Fruit fly (Drosophila melanogaster): ENCODE measurements around the gene CG32814.

CG32814 gene

DNA sequence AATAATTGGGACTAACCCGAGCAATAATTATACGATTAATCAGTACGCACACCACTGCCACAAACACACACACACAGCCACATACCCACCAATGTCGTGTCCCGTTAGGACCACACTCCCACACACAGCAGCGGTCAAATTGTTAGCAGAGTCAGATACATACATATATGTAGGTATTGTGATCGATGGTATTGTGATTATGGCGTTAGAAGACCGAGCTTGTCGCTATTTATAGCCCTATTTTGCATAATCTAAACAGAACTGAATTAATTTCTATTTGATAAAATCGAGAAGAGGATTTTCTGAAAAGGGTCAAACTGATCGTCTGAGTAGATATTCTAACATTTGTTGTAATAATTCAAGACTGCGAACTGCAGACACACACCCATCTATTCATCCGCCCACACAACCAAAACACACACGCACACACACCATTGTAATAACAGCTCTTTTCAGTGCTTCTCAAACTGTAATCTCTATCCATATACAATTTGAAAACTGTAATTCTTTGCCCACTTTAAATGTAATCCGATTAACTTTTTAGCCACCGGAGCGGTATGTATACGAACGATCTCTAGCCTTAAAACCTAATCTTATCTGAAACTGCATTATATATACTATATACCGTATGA lies 15.0 kb upstream of the CG32814 start:
- TF ChIP-seq ey (GFP tag; optimal IDR thresholded peaks at IDR 0.05): peak; percentile 31
- no peak for TF ChIP-seq Mio (GFP tag; optimal IDR thresholded peaks at IDR 0.05)
- TF ChIP-seq Jra (GFP tag; optimal IDR thresholded peaks at IDR 0.05): peak; percentile 17
- TF ChIP-seq dl (GFP tag; optimal IDR thresholded peaks at IDR 0.05; ENCODE audit: insufficient read depth in 1 of 2, partially characterized antibody in 2 of 2): no peak
- TF ChIP-seq CG9705 (GFP tag; optimal IDR thresholded peaks at IDR 0.05): no peak
- TF ChIP-seq dsf (GFP tag; optimal IDR thresholded peaks at IDR 0.05; ENCODE audit: borderline replicate concordance): no peak
- TF ChIP-seq Hr83 (GFP tag; optimal IDR thresholded peaks at IDR 0.05; ENCODE audit: poor library complexity, severe bottlenecking): no peak
- TF ChIP-seq Vsx2 (GFP tag; optimal IDR thresholded peaks at IDR 0.05; ENCODE audit: partially characterized antibody): no peak
- peak; percentile 23 for TF ChIP-seq rgr (GFP tag; optimal IDR thresholded peaks at IDR 0.05)
- peak; percentile 40 for TF ChIP-seq h (GFP tag; optimal IDR thresholded peaks at IDR 0.05)
- no peak for TF ChIP-seq psq (GFP tag; optimal IDR thresholded peaks at IDR 0.05)
- TF ChIP-seq Myc (optimal IDR thresholded peaks at IDR 0.05): peak; percentile 33
- no peak for TF ChIP-seq Rel (GFP tag; optimal IDR thresholded peaks at IDR 0.05)
- no peak for TF ChIP-seq Rel (tag; optimal IDR thresholded peaks at IDR 0.05)
- no peak for TF ChIP-seq Abd-B (GFP tag; optimal IDR thresholded peaks at IDR 0.05)
- no peak for TF ChIP-seq lola (GFP tag; optimal IDR thresholded peaks at IDR 0.05)
- TF ChIP-seq Sp1 (GFP tag; optimal IDR thresholded peaks at IDR 0.05): no peak
- TF ChIP-seq brk (GFP tag; optimal IDR thresholded peaks at IDR 0.05): no peak
- TF ChIP-seq OdsH (GFP tag; optimal IDR thresholded peaks at IDR 0.05): peak; percentile 40
- TF ChIP-seq foxo (GFP tag; optimal IDR thresholded peaks at IDR 0.05): peak in 1 of 2 experiments; percentile 52
- no peak for TF ChIP-seq sage (GFP tag; optimal IDR thresholded peaks at IDR 0.05)
- TF ChIP-seq Hr78 (GFP tag; optimal IDR thresholded peaks at IDR 0.05): no peak
- no peak for TF ChIP-seq GATAd (GFP tag; optimal IDR thresholded peaks at IDR 0.05)
- TF ChIP-seq Hnf4 (GFP tag; optimal IDR thresholded peaks at IDR 0.05): no peak
- TF ChIP-seq HLH106 (tag; optimal IDR thresholded peaks at IDR 0.05): no peak
- TF ChIP-seq tai (GFP tag; optimal IDR thresholded peaks at IDR 0.05): no peak
- TF ChIP-seq fru (GFP tag; optimal IDR thresholded peaks at IDR 0.05): peak; percentile 35
- TF ChIP-seq jim (GFP tag; optimal IDR thresholded peaks at IDR 0.05): no peak
- TF ChIP-seq woc (GFP tag; optimal IDR thresholded peaks at IDR 0.05): no peak
- TF ChIP-seq Dfd (GFP tag; optimal IDR thresholded peaks at IDR 0.05): no peak

DNA sequence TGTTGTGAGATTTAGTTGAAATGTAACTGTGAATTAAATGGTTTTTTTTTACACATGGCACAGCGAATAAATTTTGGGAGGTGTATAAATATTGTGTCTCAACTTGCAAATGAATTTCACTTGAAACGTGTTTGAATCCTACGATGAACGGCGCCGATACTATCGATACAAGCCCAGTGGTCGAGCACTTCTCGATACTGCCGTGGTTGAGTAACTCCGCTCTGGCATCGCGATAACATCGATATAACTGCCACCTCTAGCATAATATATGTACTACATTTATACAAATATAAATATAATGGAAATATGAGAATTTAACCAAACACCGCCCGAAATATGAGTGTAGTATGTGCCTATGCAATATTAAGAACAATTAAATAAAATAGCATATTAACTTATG lies 6.6 kb upstream of the CG32814 start:
- no peak for TF ChIP-seq Mio (GFP tag; optimal IDR thresholded peaks at IDR 0.05)
- no peak for TF ChIP-seq Sp1 (GFP tag; optimal IDR thresholded peaks at IDR 0.05)
- no peak for TF ChIP-seq Abd-B (GFP tag; optimal IDR thresholded peaks at IDR 0.05)
- no peak for TF ChIP-seq dsf (GFP tag; optimal IDR thresholded peaks at IDR 0.05; ENCODE audit: borderline replicate concordance)
- TF ChIP-seq Myc (optimal IDR thresholded peaks at IDR 0.05): peak; percentile 8
- TF ChIP-seq Dfd (GFP tag; optimal IDR thresholded peaks at IDR 0.05): no peak
- no peak for TF ChIP-seq N (GFP tag; optimal IDR thresholded peaks at IDR 0.05)
- peak; percentile 91 for TF ChIP-seq Hr83 (GFP tag; optimal IDR thresholded peaks at IDR 0.05; ENCODE audit: poor library complexity, severe bottlenecking)
- TF ChIP-seq GATAd (GFP tag; optimal IDR thresholded peaks at IDR 0.05): peak; percentile 21
- TF ChIP-seq h (GFP tag; optimal IDR thresholded peaks at IDR 0.05): peak; percentile 33
- no peak for TF ChIP-seq brk (GFP tag; optimal IDR thresholded peaks at IDR 0.05)
- TF ChIP-seq br (GFP tag; optimal IDR thresholded peaks at IDR 0.05): peak; percentile 10
- no peak for TF ChIP-seq ey (GFP tag; optimal IDR thresholded peaks at IDR 0.05)
- peak in 1 of 2 experiments; percentile 53 for TF ChIP-seq foxo (GFP tag; optimal IDR thresholded peaks at IDR 0.05)
- TF ChIP-seq HLH106 (tag; optimal IDR thresholded peaks at IDR 0.05): peak; percentile 10
- TF ChIP-seq Dif (GFP tag; optimal IDR thresholded peaks at IDR 0.05; ENCODE audit: partially characterized antibody): no peak
- no peak for TF ChIP-seq sage (GFP tag; optimal IDR thresholded peaks at IDR 0.05)
- TF ChIP-seq rgr (GFP tag; optimal IDR thresholded peaks at IDR 0.05): peak; percentile 47
- peak; percentile 7 for TF ChIP-seq OdsH (GFP tag; optimal IDR thresholded peaks at IDR 0.05)

DNA sequence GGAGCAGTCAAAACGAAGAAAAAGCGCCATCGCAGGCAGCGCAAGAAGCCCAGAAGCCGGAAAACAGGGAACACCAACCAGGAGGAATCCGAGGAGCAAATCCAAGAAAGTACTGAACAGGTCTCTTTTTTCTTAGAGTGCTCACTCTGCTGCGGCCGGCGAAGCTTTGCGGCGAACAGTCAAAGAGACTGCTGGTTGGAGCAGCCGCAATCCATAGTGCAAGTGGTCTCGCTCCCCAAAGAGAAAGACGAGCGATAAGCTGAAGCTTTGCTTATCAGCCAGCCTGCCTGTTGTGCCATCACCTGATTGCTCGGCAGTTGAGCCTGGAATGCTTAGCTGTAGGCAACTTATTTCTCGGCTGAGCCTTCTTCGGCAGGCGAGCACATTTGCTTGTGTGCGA lies 4.7 kb upstream of the CG32814 start, which contains the start of gene CG14630:
Gene CG14630 (plus strand): TSS at position 301 of the 400 bp plus-strand sequence.
- TF ChIP-seq Hnf4 (GFP tag; optimal IDR thresholded peaks at IDR 0.05) (no peak), Rel (GFP tag; optimal IDR thresholded peaks at IDR 0.05) (no peak), Rel (tag; optimal IDR thresholded peaks at IDR 0.05) (no peak), brk (GFP tag; optimal IDR thresholded peaks at IDR 0.05) (no peak), dl (GFP tag; optimal IDR thresholded peaks at IDR 0.05; ENCODE audit: insufficient read depth in 1 of 2, partially characterized antibody in 2 of 2) (no peak), HLH106 (tag; optimal IDR thresholded peaks at IDR 0.05) (no peak), h (GFP tag; optimal IDR thresholded peaks at IDR 0.05) (no peak), GATAd (GFP tag; optimal IDR thresholded peaks at IDR 0.05) (no peak), Mio (GFP tag; optimal IDR thresholded peaks at IDR 0.05) (no peak), sage (GFP tag; optimal IDR thresholded peaks at IDR 0.05) (no peak), br (GFP tag; optimal IDR thresholded peaks at IDR 0.05) (no peak), ey (GFP tag; optimal IDR thresholded peaks at IDR 0.05) (no peak), CG32264 (GFP tag; optimal IDR thresholded peaks at IDR 0.05) (no peak), foxo (GFP tag; optimal IDR thresholded peaks at IDR 0.05) (no peak), Dfd (GFP tag; optimal IDR thresholded peaks at IDR 0.05) (no peak), Dif (GFP tag; optimal IDR thresholded peaks at IDR 0.05; ENCODE audit: partially characterized antibody) (no peak), rgr (GFP tag; optimal IDR thresholded peaks at IDR 0.05) (no peak), dsf (GFP tag; optimal IDR thresholded peaks at IDR 0.05; ENCODE audit: borderline replicate concordance) (no peak), Sp1 (GFP tag; optimal IDR thresholded peaks at IDR 0.05) (no peak), N (GFP tag; optimal IDR thresholded peaks at IDR 0.05) (no peak), pan (optimal IDR thresholded peaks at IDR 0.05) (no peak)
